Fruit fly (Drosophila melanogaster) S2 (cell line): ENCODE data around the gene CG31493.
A peak's percentile ranks its signal among the peaks of the same experiment; 100 is the strongest.

Experiments used
- CG8478 ChIP-seq: fragments of >200 bp; optimal IDR thresholded peaks from 2 replicates; lab custom pipeline; 2018
- CTCF ChIP-seq, 2 experiments: fragments of >200 bp; optimal IDR thresholded peaks; 2 replicates each; lab custom pipeline; 2018

DNA sequence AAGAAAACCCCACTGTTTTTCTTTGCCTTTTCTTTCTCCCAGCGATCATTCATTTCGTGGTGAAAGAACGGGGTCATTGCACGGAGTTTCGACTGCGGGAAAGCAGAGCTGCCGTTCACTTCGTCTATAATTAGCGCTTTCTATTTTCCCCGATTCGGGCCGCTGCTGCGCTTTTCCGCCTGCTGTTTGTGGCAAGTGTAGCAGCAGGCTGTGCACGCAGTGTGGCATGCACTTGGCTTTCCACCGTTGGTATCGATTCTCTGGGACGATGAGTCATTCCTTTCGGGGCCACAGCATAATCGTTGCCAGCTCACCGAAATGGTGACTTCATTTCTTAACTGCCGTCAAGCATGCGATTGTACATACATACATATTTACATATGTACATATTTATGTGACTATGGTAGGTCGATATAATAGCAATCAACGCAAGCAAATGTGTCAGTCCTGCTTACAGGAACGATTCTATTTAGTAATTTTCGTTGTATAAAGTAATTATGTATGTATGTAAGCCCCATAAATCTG is 42.5 kb upstream of the CG31493 start:
- no peak for TF ChIP-seq CG8478 (lab: Kevin White, UChicago)
- peak in 1 of 2 experiments; percentile 17 for TF ChIP-seq CTCF (optimal IDR thresholded peaks at IDR 0.05; lab: Kevin White, UChicago)
